Worm (Caenorhabditis elegans): ENCODE data around the gene pqn-65.

DNA sequence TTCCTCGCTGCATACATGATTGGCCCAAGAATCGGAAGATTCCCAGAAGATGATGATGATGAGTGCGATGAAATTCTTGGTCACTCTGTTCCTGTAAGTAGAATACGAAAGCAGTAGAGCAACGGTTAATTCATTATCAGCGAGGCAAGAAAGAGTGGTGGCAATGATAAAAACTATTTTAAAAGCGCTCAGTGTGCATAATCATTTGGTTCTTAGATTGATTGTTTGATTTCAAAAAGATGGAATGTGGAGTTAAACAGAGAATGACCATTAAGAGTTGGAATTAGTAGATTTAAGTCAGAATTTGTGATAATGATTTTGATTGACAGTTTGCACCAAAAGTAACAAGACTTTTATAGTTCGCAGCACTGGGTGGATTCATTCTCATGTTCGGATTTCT is 52.3 kb downstream of the pqn-65 start:
- TF ChIP-seq sptf-2 (GFP tag; optimal IDR thresholded peaks at IDR 0.05) (no peak), ceh-27 (GFP tag; optimal IDR thresholded peaks at IDR 0.05) (no peak), unc-62 (GFP tag; optimal IDR thresholded peaks at IDR 0.05) (no peak)
